Fruit fly (Drosophila melanogaster) whole organism, embryonic: Measurements from ENCODE around the gene CG14442.
A peak's percentile ranks its signal among the peaks of the same experiment; 100 is the strongest.

ENCODE experiments used
- Adf1 ChIP-seq: fragments of 200-800 bp; sonication (Bioruptor generic); IDR thresholded peaks from 2 replicates; pipeline ENCODE4 v1.3.6; 2022; ENCODE audit warnings: missing biosample characterization, missing genetic modification characterization
- B-H1 ChIP-seq: fragments of 200-800 bp; sonication (Bioruptor generic); IDR thresholded peaks from 3 replicates; pipeline ENCODE4 v1.3.6; 2022; ENCODE audit warnings: missing biosample characterization, missing genetic modification characterization
- CG10147 ChIP-seq: fragments of 200-800 bp; sonication (Bioruptor generic); optimal IDR thresholded peaks from 2 replicates; lab custom pipeline; 2019; ENCODE audit warnings: missing biosample characterization, mild to moderate bottlenecking, missing genetic modification characterization, moderate library complexity
- CG10366 ChIP-seq: fragments of 200-800 bp; sonication (Bioruptor generic); IDR thresholded peaks from 2 replicates; pipeline ENCODE4 v1.3.6; 2022; ENCODE audit warnings: missing biosample characterization, missing genetic modification characterization
- CG10979 ChIP-seq: fragments of 200-800 bp; sonication (Bioruptor generic); optimal IDR thresholded peaks from 2 replicates; lab custom pipeline; 2018; ENCODE audit warnings: missing biosample characterization, mild to moderate bottlenecking, missing genetic modification characterization, moderate library complexity
- CG12942 ChIP-seq: fragments of 200-800 bp; sonication (Bioruptor generic); optimal IDR thresholded peaks from 3 replicates; lab custom pipeline; 2016; ENCODE audit warnings: missing biosample characterization, missing genetic modification characterization
- CG14667 ChIP-seq: fragments of 200-800 bp; sonication (Bioruptor generic); IDR thresholded peaks from 2 replicates; pipeline ENCODE4 v1.3.6; 2022; ENCODE audit warnings: missing biosample characterization, missing genetic modification characterization
- CG15479 ChIP-seq: fragments of 200-800 bp; sonication (Bioruptor generic); optimal IDR thresholded peaks from 3 replicates; lab custom pipeline; 2019; ENCODE audit warnings: missing biosample characterization, mild to moderate bottlenecking, missing genetic modification characterization, moderate library complexity
- CG15514 ChIP-seq: fragments of 200-800 bp; sonication (Bioruptor generic); optimal IDR thresholded peaks from 3 replicates; lab custom pipeline; 2017; ENCODE audit warnings: missing biosample characterization, missing genetic modification characterization, mild to moderate bottlenecking, moderate library complexity, missing genetic modification reagents
- CG17186 ChIP-seq: fragments of 200-800 bp; sonication (Bioruptor generic); optimal IDR thresholded peaks from 3 replicates; lab custom pipeline; 2017; ENCODE audit warnings: missing biosample characterization, missing genetic modification reagents, missing genetic modification characterization
- CG17359 ChIP-seq: fragments of 200-800 bp; sonication (Bioruptor generic); optimal IDR thresholded peaks from 3 replicates; lab custom pipeline; 2018; ENCODE audit warnings: missing biosample characterization, mild to moderate bottlenecking, missing genetic modification characterization, moderate library complexity
- CG17361 ChIP-seq: fragments of 200-800 bp; sonication (Bioruptor generic); IDR thresholded peaks from 3 replicates; pipeline ENCODE4 v1.3.6; 2022; ENCODE audit warnings: missing biosample characterization, missing genetic modification characterization
- CG17802 ChIP-seq: fragments of 200-800 bp; sonication (Bioruptor generic); optimal IDR thresholded peaks from 2 replicates; lab custom pipeline; 2018; ENCODE audit warnings: missing biosample characterization, mild to moderate bottlenecking, missing genetic modification characterization, moderate library complexity
- CG18619 ChIP-seq: fragments of 200-800 bp; sonication (Bioruptor generic); optimal IDR thresholded peaks from 3 replicates; lab custom pipeline; 2017; ENCODE audit warnings: missing biosample characterization, mild to moderate bottlenecking, missing genetic modification characterization
- CG31365 ChIP-seq: fragments of 200-800 bp; sonication (Bioruptor generic); optimal IDR thresholded peaks from 2 replicates; lab custom pipeline; 2018; ENCODE audit warnings: missing biosample characterization, mild to moderate bottlenecking, missing genetic modification characterization
- CG32767 ChIP-seq: fragments of 200-800 bp; sonication (Bioruptor generic); IDR thresholded peaks from 2 replicates; pipeline ENCODE4 v1.3.6; 2022; ENCODE audit warnings: missing biosample characterization, missing genetic modification characterization
- CG33213 ChIP-seq: fragments of 200-800 bp; sonication (Bioruptor generic); optimal IDR thresholded peaks from 3 replicates; lab custom pipeline; 2016; ENCODE audit warnings: missing biosample characterization, missing genetic modification characterization
- CG34224 ChIP-seq: fragments of 200-800 bp; sonication (Bioruptor generic); IDR thresholded peaks from 3 replicates; pipeline ENCODE4 v1.3.6; 2022; ENCODE audit warnings: missing biosample characterization, missing genetic modification characterization; ENCODE audit not compliant: partially characterized antibody
- CG4424 ChIP-seq: fragments of 200-800 bp; sonication (Bioruptor generic); optimal IDR thresholded peaks from 3 replicates; lab custom pipeline; 2016; ENCODE audit warnings: missing biosample characterization, missing genetic modification characterization
- CG8765 ChIP-seq: fragments of 200-800 bp; sonication (Bioruptor generic); IDR thresholded peaks from 2 replicates; pipeline ENCODE4 v1.3.6; 2022; ENCODE audit warnings: missing biosample characterization, missing genetic modification characterization
- CG9609 ChIP-seq: fragments of 200-800 bp; sonication (Bioruptor generic); optimal IDR thresholded peaks from 3 replicates; lab custom pipeline; 2016; ENCODE audit warnings: missing biosample characterization, missing genetic modification characterization
- Fer3 ChIP-seq: fragments of 200-800 bp; sonication (Bioruptor generic); optimal IDR thresholded peaks from 2 replicates; lab custom pipeline; 2018; ENCODE audit warnings: missing biosample characterization, mild to moderate bottlenecking, missing genetic modification characterization, moderate library complexity
- Gsc ChIP-seq: fragments of 200-800 bp; sonication (Bioruptor generic); IDR thresholded peaks from 2 replicates; pipeline ENCODE4 v1.3.6; 2022; ENCODE audit warnings: missing biosample characterization, missing genetic modification characterization
- Hey ChIP-seq: fragments of 200-800 bp; sonication (Bioruptor generic); optimal IDR thresholded peaks from 3 replicates; lab custom pipeline; 2018; ENCODE audit warnings: missing biosample characterization, mild to moderate bottlenecking, missing genetic modification characterization
- Hr3 ChIP-seq: fragments of 200-800 bp; sonication (Bioruptor generic); optimal IDR thresholded peaks from 3 replicates; lab custom pipeline; 2016; ENCODE audit warnings: missing biosample characterization, missing genetic modification characterization
- Med ChIP-seq: fragments of 200-800 bp; sonication (Bioruptor generic); peaks from one replicate; lab custom pipeline; 2016; ENCODE audit warnings: missing biosample characterization, missing genetic modification characterization, mild to moderate bottlenecking, inconsistent platforms, moderate library complexity
- Myb ChIP-seq: fragments of 200-800 bp; sonication (Bioruptor generic); optimal IDR thresholded peaks from 2 replicates; lab custom pipeline; 2016; ENCODE audit warnings: missing biosample characterization, missing genetic modification characterization
- Nf-YB ChIP-seq: fragments of 200-800 bp; sonication (Bioruptor generic); optimal IDR thresholded peaks from 3 replicates; lab custom pipeline; 2019; ENCODE audit warnings: missing biosample characterization, mild to moderate bottlenecking, missing genetic modification characterization, moderate library complexity
- NfI ChIP-seq: fragments of 200-800 bp; sonication (Bioruptor generic); optimal IDR thresholded peaks from 3 replicates; lab custom pipeline; 2018; ENCODE audit warnings: missing biosample characterization, mild to moderate bottlenecking, missing genetic modification characterization, moderate library complexity
- PHDP ChIP-seq: fragments of 200-800 bp; sonication (Bioruptor generic); optimal IDR thresholded peaks from 3 replicates; lab custom pipeline; 2018; ENCODE audit warnings: missing biosample characterization, mild to moderate bottlenecking, missing genetic modification characterization, moderate library complexity
- Ptx1 ChIP-seq: fragments of 200-800 bp; sonication (Bioruptor generic); IDR thresholded peaks from 2 replicates; pipeline ENCODE4 v1.3.6; 2022; ENCODE audit warnings: missing biosample characterization, missing genetic modification characterization
- Sry-δ ChIP-seq: fragments of 200-800 bp; sonication (Bioruptor generic); optimal IDR thresholded peaks from 2 replicates; lab custom pipeline; 2016; ENCODE audit warnings: missing biosample characterization, missing genetic modification characterization
- Ssrp ChIP-seq: fragments of 200-800 bp; sonication (Bioruptor generic); optimal IDR thresholded peaks from 2 replicates; lab custom pipeline; 2018; ENCODE audit warnings: missing biosample characterization, mild to moderate bottlenecking, missing genetic modification characterization, moderate library complexity
- TFAM ChIP-seq: fragments of 200-800 bp; sonication (Bioruptor generic); optimal IDR thresholded peaks from 2 replicates; lab custom pipeline; 2017; ENCODE audit warnings: missing biosample characterization, missing genetic modification characterization, inconsistent platforms
- Xbp1 ChIP-seq: fragments of 200-800 bp; sonication (Bioruptor generic); optimal IDR thresholded peaks from 3 replicates; lab custom pipeline; 2016; ENCODE audit warnings: missing biosample characterization, mild to moderate bottlenecking, missing genetic modification characterization
- YL-1 ChIP-seq: fragments of 200-800 bp; sonication (Bioruptor generic); optimal IDR thresholded peaks from 3 replicates; lab custom pipeline; 2017; ENCODE audit warnings: missing biosample characterization, mild to moderate bottlenecking, missing genetic modification characterization
- amos ChIP-seq: fragments of 200-800 bp; sonication (Bioruptor generic); IDR thresholded peaks from 2 replicates; pipeline ENCODE4 v1.3.6; 2022; ENCODE audit warnings: missing biosample characterization, missing genetic modification characterization; ENCODE audit not compliant: partially characterized antibody
- cad ChIP-seq: fragments of >200 bp; optimal IDR thresholded peaks from 2 replicates; lab custom pipeline; 2017; ENCODE audit warnings: missing biosample characterization, missing genetic modification characterization
- chinmo ChIP-seq: fragments of 200-800 bp; sonication (Bioruptor generic); IDR thresholded peaks from 4 replicates; pipeline ENCODE4 v1.3.6; 2022; ENCODE audit warnings: missing biosample characterization, missing genetic modification characterization; ENCODE audit not compliant: partially characterized antibody
- crc ChIP-seq: fragments of 200-800 bp; sonication (Bioruptor generic); optimal IDR thresholded peaks from 2 replicates; lab custom pipeline; 2016; ENCODE audit warnings: missing biosample characterization, missing genetic modification characterization
- danr ChIP-seq: fragments of 200-800 bp; sonication (Bioruptor generic); IDR thresholded peaks from 2 replicates; pipeline ENCODE4 v1.3.6; 2022; ENCODE audit warnings: missing biosample characterization, missing genetic modification characterization
- fd3F ChIP-seq: fragments of 200-800 bp; sonication (Bioruptor generic); optimal IDR thresholded peaks from 2 replicates; lab custom pipeline; 2018; ENCODE audit warnings: missing biosample characterization, mild to moderate bottlenecking, missing genetic modification characterization, moderate library complexity
- gfzf ChIP-seq: fragments of 200-800 bp; sonication (Bioruptor generic); optimal IDR thresholded peaks from 2 replicates; lab custom pipeline; 2016; ENCODE audit warnings: missing biosample characterization, mild to moderate bottlenecking, missing genetic modification characterization, moderate library complexity
- gro ChIP-seq: fragments of 200-800 bp; sonication (Bioruptor generic); optimal IDR thresholded peaks from 2 replicates; lab custom pipeline; 2016; ENCODE audit warnings: missing biosample characterization, missing genetic modification characterization
- h ChIP-seq: fragments of >200 bp; optimal IDR thresholded peaks from 2 replicates; lab custom pipeline; 2017
- hth ChIP-seq: fragments of >200 bp; optimal IDR thresholded peaks from 2 replicates; lab custom pipeline; 2017; ENCODE audit warnings: inconsistent platforms
- mam ChIP-seq: fragments of 200-800 bp; sonication (Bioruptor generic); optimal IDR thresholded peaks from 3 replicates; lab custom pipeline; 2016; ENCODE audit warnings: missing biosample characterization, missing genetic modification characterization
- onecut ChIP-seq: fragments of 200-800 bp; sonication (Bioruptor generic); IDR thresholded peaks from 2 replicates; pipeline ENCODE4 v1.3.6; 2022; ENCODE audit warnings: missing biosample characterization, missing genetic modification characterization
- pho ChIP-seq: fragments of 200-800 bp; sonication (Bioruptor generic); optimal IDR thresholded peaks from 2 replicates; lab custom pipeline; 2016; ENCODE audit warnings: missing biosample characterization, missing genetic modification characterization
- sima ChIP-seq: fragments of 200-800 bp; sonication (Bioruptor generic); optimal IDR thresholded peaks from 2 replicates; lab custom pipeline; 2016; ENCODE audit warnings: missing biosample characterization, missing genetic modification characterization
- sob ChIP-seq: fragments of 200-800 bp; sonication (Bioruptor generic); IDR thresholded peaks from 2 replicates; pipeline ENCODE4 v1.3.6; 2022; ENCODE audit warnings: missing biosample characterization, missing genetic modification characterization
- trh ChIP-seq: fragments of 200-800 bp; sonication (Bioruptor generic); optimal IDR thresholded peaks from 2 replicates; lab custom pipeline; 2016; ENCODE audit warnings: missing biosample characterization, missing genetic modification characterization

Gene CG14442

DNA sequence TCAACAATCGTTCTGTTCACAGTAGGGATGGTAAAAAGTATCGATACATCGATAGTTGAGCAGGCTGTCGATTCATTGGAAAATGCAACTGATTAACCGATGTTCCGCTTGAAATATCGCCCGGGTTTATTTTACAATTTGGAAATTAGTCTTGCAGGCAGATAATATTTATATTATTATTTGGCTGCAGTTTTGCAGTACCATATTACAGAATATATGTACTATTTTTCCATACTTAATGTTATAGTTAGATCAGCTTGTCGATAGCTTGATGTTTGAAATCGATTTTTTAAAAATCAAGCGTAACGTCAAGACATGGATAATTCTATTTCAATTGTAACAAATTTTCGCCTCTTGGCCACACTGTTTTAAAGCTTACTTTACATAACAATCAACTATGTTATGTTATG is at the start of gene CG14442 (continued):
- peak; percentile 58 for TF ChIP-seq gfzf
- peak; percentile 35 for TF ChIP-seq gro (GFP tag; lab: Kevin White, UChicago)
- no peak for TF ChIP-seq cad (GFP tag; lab: Kevin White, UChicago)
- TF ChIP-seq CG15479 (GFP tag; lab: Kevin White, UChicago): no peak
- TF ChIP-seq pho (GFP tag; lab: Kevin White, UChicago): peak; percentile 24
- TF ChIP-seq PHDP (tag; lab: Kevin White, UChicago): peak; percentile 20
- TF ChIP-seq chinmo (GFP tag; lab: Robert Waterston, UW): peak; percentile 83
- peak; percentile 45; the same call in 1 of the 3 replicates for TF ChIP-seq CG17361
- no peak for TF ChIP-seq fd3F (GFP tag; lab: Kevin White, UChicago)
- no peak for TF ChIP-seq CG33213
- peak; percentile 82 for TF ChIP-seq Med (GFP tag; lab: Kevin White, UChicago)
- no peak for TF ChIP-seq CG31365 (tag; lab: Kevin White, UChicago)
- no peak for TF ChIP-seq h
- TF ChIP-seq CG17186: peak; percentile 16
- TF ChIP-seq B-H1 (GFP tag; lab: Robert Waterston, UW): no peak; the same call in 2 of the 3 replicates
- TF ChIP-seq TFAM (GFP tag; lab: Kevin White, UChicago): no peak
- TF ChIP-seq Ssrp (tag; lab: Kevin White, UChicago): peak; percentile 7
- TF ChIP-seq CG17359 (tag; lab: Kevin White, UChicago): no peak
- peak; percentile 30 for TF ChIP-seq CG4424
- peak; percentile 65 for TF ChIP-seq CG15514 (GFP tag; lab: Kevin White, UChicago)
- TF ChIP-seq Gsc: no peak
- TF ChIP-seq NfI (GFP tag; lab: Kevin White, UChicago): peak; percentile 8
- TF ChIP-seq YL-1: no peak
- TF ChIP-seq CG10147 (GFP tag; lab: Kevin White, UChicago): peak; percentile 2
- no peak for TF ChIP-seq CG14667 (GFP tag; lab: Robert Waterston, UW)
- no peak for TF ChIP-seq trh (GFP tag; lab: Kevin White, UChicago)
- peak; percentile 9 for TF ChIP-seq CG12942 (GFP tag; lab: Kevin White, UChicago)
- TF ChIP-seq Nf-YB (GFP tag; lab: Kevin White, UChicago): no peak
- TF ChIP-seq CG34224 (GFP tag; lab: Robert Waterston, UW): peak; percentile 90
- TF ChIP-seq CG10979 (tag; lab: Kevin White, UChicago): no peak
- TF ChIP-seq onecut: no peak
- TF ChIP-seq CG18619 (GFP tag; lab: Kevin White, UChicago): no peak
- TF ChIP-seq CG9609 (GFP tag; lab: Kevin White, UChicago): peak; percentile 14
- no peak for TF ChIP-seq CG10366 (GFP tag; lab: Robert Waterston, UW)
- no peak; the same call in 1 of the 2 replicates for TF ChIP-seq Ptx1 (GFP tag; lab: Robert Waterston, UW)
- TF ChIP-seq CG32767 (GFP tag; lab: Robert Waterston, UW): no peak
- peak; percentile 88 for TF ChIP-seq Sry-δ
- TF ChIP-seq Xbp1: peak; percentile 31
- TF ChIP-seq Fer3 (tag; lab: Kevin White, UChicago): no peak
- no peak for TF ChIP-seq Hr3 (GFP tag; lab: Kevin White, UChicago)
- no peak for TF ChIP-seq sima (GFP tag; lab: Kevin White, UChicago)
- TF ChIP-seq CG8765: no peak
- TF ChIP-seq CG17802 (tag; lab: Kevin White, UChicago): no peak
- peak; percentile 4 for TF ChIP-seq crc (GFP tag; lab: Kevin White, UChicago)
- TF ChIP-seq danr: no peak
- TF ChIP-seq amos (GFP tag; lab: Robert Waterston, UW): peak; percentile 94
- TF ChIP-seq Adf1 (GFP tag; lab: Robert Waterston, UW): no peak
- TF ChIP-seq mam: peak; percentile 11
- TF ChIP-seq Hey (tag; lab: Kevin White, UChicago): no peak
- 0 out of 2 replicates have a peak, but pooled peaks have one; percentile 29 for TF ChIP-seq sob (GFP tag; lab: Robert Waterston, UW)
- TF ChIP-seq Myb (GFP tag; lab: Kevin White, UChicago): peak; percentile 67
- TF ChIP-seq hth (lab: Kevin White, UChicago): no peak
